Fruit fly (Drosophila melanogaster) whole organism, embryonic: ENCODE measurements around the gene NimC1.

Source experiments
- BtbVII ChIP-seq: fragments of 200-800 bp; sonication (Bioruptor generic); optimal IDR thresholded peaks from 3 replicates; lab custom pipeline; 2017; ENCODE audit warnings: missing biosample characterization, mild to moderate bottlenecking, missing genetic modification characterization
- CG10267 ChIP-seq: fragments of 200-800 bp; sonication (Bioruptor generic); optimal IDR thresholded peaks from 2 replicates; lab custom pipeline; 2018; ENCODE audit warnings: missing biosample characterization, mild to moderate bottlenecking, missing genetic modification characterization, moderate library complexity
- CG11247 ChIP-seq: fragments of 200-800 bp; sonication (Bioruptor generic); IDR thresholded peaks from 2 replicates; pipeline ENCODE4 v1.3.6; 2022; ENCODE audit warnings: missing biosample characterization, missing genetic modification characterization
- CG12219 ChIP-seq: fragments of 200-800 bp; sonication (Bioruptor generic); optimal IDR thresholded peaks from 3 replicates; lab custom pipeline; 2018; ENCODE audit warnings: missing biosample characterization, mild to moderate bottlenecking, missing genetic modification characterization
- CG14050 ChIP-seq: fragments of 200-800 bp; sonication (Bioruptor generic); IDR thresholded peaks from 3 replicates; pipeline ENCODE4 v1.3.6; 2022; ENCODE audit warnings: missing biosample characterization, missing genetic modification characterization
- CG17328 ChIP-seq: fragments of 200-800 bp; sonication (Bioruptor generic); IDR thresholded peaks from 2 replicates; pipeline ENCODE4 v1.3.6; 2022; ENCODE audit warnings: missing biosample characterization, missing genetic modification characterization
- CG17359 ChIP-seq: fragments of 200-800 bp; sonication (Bioruptor generic); optimal IDR thresholded peaks from 3 replicates; lab custom pipeline; 2018; ENCODE audit warnings: missing biosample characterization, mild to moderate bottlenecking, missing genetic modification characterization, moderate library complexity
- CG2875 ChIP-seq: fragments of 200-800 bp; sonication (Bioruptor generic); optimal IDR thresholded peaks from 2 replicates; lab custom pipeline; 2017; ENCODE audit warnings: missing biosample characterization, mild to moderate bottlenecking, missing genetic modification characterization, missing genetic modification reagents
- CG32767 ChIP-seq: fragments of 200-800 bp; sonication (Bioruptor generic); IDR thresholded peaks from 2 replicates; pipeline ENCODE4 v1.3.6; 2022; ENCODE audit warnings: missing biosample characterization, missing genetic modification characterization
- CG3995 ChIP-seq: fragments of 200-800 bp; sonication (Bioruptor generic); optimal IDR thresholded peaks from 3 replicates; lab custom pipeline; 2016; ENCODE audit warnings: missing biosample characterization, missing genetic modification characterization
- CG6272 ChIP-seq: fragments of 200-800 bp; sonication (Bioruptor generic); IDR thresholded peaks from 2 replicates; pipeline ENCODE4 v1.3.6; 2022; ENCODE audit warnings: missing biosample characterization, missing genetic modification characterization
- CG6813 ChIP-seq: fragments of 200-800 bp; sonication (Bioruptor generic); optimal IDR thresholded peaks from 2 replicates; lab custom pipeline; 2017; ENCODE audit warnings: missing biosample characterization, missing genetic modification characterization, mild to moderate bottlenecking, moderate library complexity, missing genetic modification reagents
- CHES-1-like ChIP-seq: fragments of 200-800 bp; sonication (Bioruptor generic); optimal IDR thresholded peaks from 2 replicates; lab custom pipeline; 2016; ENCODE audit warnings: missing biosample characterization, missing genetic modification characterization
- CrebB ChIP-seq: fragments of 200-800 bp; sonication (Bioruptor generic); optimal IDR thresholded peaks from 3 replicates; lab custom pipeline; 2018; ENCODE audit warnings: missing biosample characterization, mild to moderate bottlenecking, missing genetic modification characterization
- Deaf1 ChIP-seq: fragments of 200-800 bp; optimal IDR thresholded peaks from 3 replicates; lab custom pipeline; 2019; ENCODE audit warnings: missing biosample characterization, mild to moderate bottlenecking, missing genetic modification characterization, moderate library complexity
- Dek ChIP-seq: fragments of 200-800 bp; sonication (Bioruptor generic); optimal IDR thresholded peaks from 3 replicates; lab custom pipeline; 2019; ENCODE audit warnings: missing biosample characterization, mild to moderate bottlenecking, missing genetic modification characterization, moderate library complexity
- Doc2 ChIP-seq: fragments of 200-800 bp; sonication (Bioruptor generic); IDR thresholded peaks from 2 replicates; pipeline ENCODE4 v1.3.6; 2022; ENCODE audit warnings: missing biosample characterization, missing genetic modification characterization
- Hmx ChIP-seq: fragments of 200-800 bp; sonication (Bioruptor generic); optimal IDR thresholded peaks from 2 replicates; lab custom pipeline; 2016; ENCODE audit warnings: missing biosample characterization, missing genetic modification characterization
- Max ChIP-seq: fragments of 200-800 bp; sonication (Bioruptor generic); optimal IDR thresholded peaks from 2 replicates; lab custom pipeline; 2016; ENCODE audit warnings: missing biosample characterization, mild to moderate bottlenecking, missing genetic modification characterization
- Myb ChIP-seq: fragments of 200-800 bp; sonication (Bioruptor generic); optimal IDR thresholded peaks from 2 replicates; lab custom pipeline; 2016; ENCODE audit warnings: missing biosample characterization, missing genetic modification characterization
- Nf-YC ChIP-seq: fragments of 200-800 bp; optimal IDR thresholded peaks from 3 replicates; lab custom pipeline; 2019; ENCODE audit warnings: missing biosample characterization, mild to moderate bottlenecking, missing genetic modification characterization, moderate library complexity
- Pdp1 ChIP-seq, 2 experiments: fragments of 200-800 bp; sonication (Bioruptor generic); optimal IDR thresholded peaks; 3 replicates each; lab custom pipeline; 2016; ENCODE audit warnings: missing biosample characterization in 2 of 2, missing genetic modification characterization in 2 of 2, mild to moderate bottlenecking in 1 of 2, moderate library complexity in 1 of 2
- Scr ChIP-seq: fragments of 200-800 bp; sonication (Bioruptor generic); IDR thresholded peaks from 2 replicates; pipeline ENCODE4 v1.3.6; 2022; ENCODE audit warnings: missing biosample characterization, missing genetic modification characterization; ENCODE audit not compliant: partially characterized antibody
- Side ChIP-seq: fragments of 200-800 bp; sonication (Bioruptor generic); optimal IDR thresholded peaks from 2 replicates; lab custom pipeline; 2016; ENCODE audit warnings: missing biosample characterization, missing genetic modification characterization
- Trl ChIP-seq, 3 experiments: fragments of >200 bp in 2 of 3; fragments of 200-800 bp in 1 of 3; sonication (Bioruptor generic) in 1 of 3; optimal IDR thresholded peaks; 2 replicates in 1 of 3; 3 replicates in 2 of 3; lab custom pipeline; 2016 to 2017; ENCODE audit warnings: missing biosample characterization in 1 of 3, missing genetic modification characterization in 1 of 3
- ab ChIP-seq: fragments of 200-800 bp; sonication (Bioruptor generic); optimal IDR thresholded peaks from 2 replicates; lab custom pipeline; 2016; ENCODE audit warnings: missing biosample characterization, missing genetic modification characterization
- ato ChIP-seq: fragments of 200-800 bp; sonication (Bioruptor generic); IDR thresholded peaks from 2 replicates; pipeline ENCODE4 v1.3.6; 2022; ENCODE audit warnings: missing biosample characterization, missing genetic modification characterization; ENCODE audit not compliant: partially characterized antibody
- exex ChIP-seq: fragments of 200-800 bp; sonication (Bioruptor generic); optimal IDR thresholded peaks from 4 replicates; lab custom pipeline; 2018; ENCODE audit warnings: missing biosample characterization, mild to moderate bottlenecking, missing genetic modification characterization, moderate library complexity
- fu2 ChIP-seq: fragments of 200-800 bp; sonication (Bioruptor generic); optimal IDR thresholded peaks from 2 replicates; lab custom pipeline; 2016; ENCODE audit warnings: missing biosample characterization, missing genetic modification characterization
- lbe ChIP-seq: fragments of 200-800 bp; sonication (Bioruptor generic); optimal IDR thresholded peaks from 2 replicates; lab custom pipeline; 2016; ENCODE audit warnings: missing biosample characterization, mild to moderate bottlenecking, missing genetic modification characterization
- lmd ChIP-seq: fragments of 200-800 bp; sonication (Bioruptor generic); IDR thresholded peaks from 2 replicates; pipeline ENCODE4 v1.3.6; 2022; ENCODE audit warnings: missing biosample characterization, missing genetic modification characterization
- maf-S ChIP-seq: fragments of 200-800 bp; sonication (Bioruptor generic); optimal IDR thresholded peaks from 2 replicates; lab custom pipeline; 2016; ENCODE audit warnings: missing biosample characterization, missing genetic modification characterization
- nmo ChIP-seq: fragments of 200-800 bp; sonication (Bioruptor generic); optimal IDR thresholded peaks from 2 replicates; lab custom pipeline; 2018; ENCODE audit warnings: missing biosample characterization, mild to moderate bottlenecking, missing genetic modification characterization, moderate library complexity
- nom ChIP-seq: fragments of 200-800 bp; sonication (Bioruptor generic); optimal IDR thresholded peaks from 2 replicates; lab custom pipeline; 2017; ENCODE audit warnings: missing biosample characterization, missing genetic modification characterization, mild to moderate bottlenecking, moderate library complexity, missing genetic modification reagents
- p53 ChIP-seq: fragments of 200-800 bp; sonication (Bioruptor generic); optimal IDR thresholded peaks from 2 replicates; lab custom pipeline; 2016; ENCODE audit warnings: missing biosample characterization, missing genetic modification characterization
- pho ChIP-seq: fragments of 200-800 bp; sonication (Bioruptor generic); optimal IDR thresholded peaks from 2 replicates; lab custom pipeline; 2016; ENCODE audit warnings: missing biosample characterization, missing genetic modification characterization
- pnt ChIP-seq: fragments of 200-800 bp; sonication (Bioruptor generic); optimal IDR thresholded peaks from 3 replicates; lab custom pipeline; 2016; ENCODE audit warnings: missing biosample characterization, missing genetic modification characterization
- pros ChIP-seq: fragments of 200-800 bp; sonication (Bioruptor generic); optimal IDR thresholded peaks from 3 replicates; lab custom pipeline; 2019; ENCODE audit warnings: missing biosample characterization, mild to moderate bottlenecking, missing genetic modification characterization, moderate library complexity
- sc ChIP-seq, 3 experiments: fragments of >200 bp in 2 of 3; fragments of 200-800 bp in 1 of 3; sonication (Bioruptor generic) in 1 of 3; optimal IDR thresholded peaks; 2 replicates in 2 of 3; 3 replicates in 1 of 3; lab custom pipeline; 2017; ENCODE audit warnings: mild to moderate bottlenecking in 1 of 3, missing biosample characterization in 1 of 3, missing genetic modification characterization in 1 of 3, missing genetic modification reagents in 1 of 3
- scrt ChIP-seq: fragments of 200-800 bp; sonication (Bioruptor generic); optimal IDR thresholded peaks from 2 replicates; lab custom pipeline; 2018; ENCODE audit warnings: missing biosample characterization, mild to moderate bottlenecking, missing genetic modification characterization, moderate library complexity
- slbo ChIP-seq: fragments of 200-800 bp; sonication (Bioruptor generic); IDR thresholded peaks from 2 replicates; pipeline ENCODE4 v1.3.6; 2022; ENCODE audit warnings: missing biosample characterization, missing genetic modification characterization
- slp2 ChIP-seq: fragments of 200-800 bp; sonication (Bioruptor generic); optimal IDR thresholded peaks from 2 replicates; lab custom pipeline; 2016; ENCODE audit warnings: missing biosample characterization, missing genetic modification characterization
- sqz ChIP-seq: fragments of 200-800 bp; sonication (Bioruptor generic); optimal IDR thresholded peaks from 3 replicates; lab custom pipeline; 2018; ENCODE audit warnings: missing biosample characterization, mild to moderate bottlenecking, missing genetic modification characterization
- ssp ChIP-seq: fragments of 200-800 bp; sonication (Bioruptor generic); IDR thresholded peaks from 2 replicates; pipeline ENCODE4 v1.3.6; 2022; ENCODE audit warnings: missing biosample characterization, missing genetic modification characterization
- stc ChIP-seq: fragments of 200-800 bp; sonication (Bioruptor generic); IDR thresholded peaks from 2 replicates; pipeline ENCODE4 v1.3.6; 2022; ENCODE audit warnings: missing biosample characterization, missing genetic modification characterization
- tio ChIP-seq: fragments of 200-800 bp; sonication (Bioruptor generic); optimal IDR thresholded peaks from 2 replicates; lab custom pipeline; 2017; ENCODE audit warnings: missing biosample characterization, missing genetic modification characterization, inconsistent platforms
- twi ChIP-seq: fragments of 200-800 bp; optimal IDR thresholded peaks from 2 replicates; lab custom pipeline; 2019; ENCODE audit warnings: missing biosample characterization, mild to moderate bottlenecking, missing genetic modification characterization, moderate library complexity
- yki ChIP-seq: fragments of >200 bp; optimal IDR thresholded peaks from 3 replicates; lab custom pipeline; 2018
- zen2 ChIP-seq: fragments of 200-800 bp; sonication (Bioruptor generic); IDR thresholded peaks from 3 replicates; pipeline ENCODE4 v1.3.6; 2022; ENCODE audit warnings: missing biosample characterization, missing genetic modification characterization; ENCODE audit not compliant: partially characterized antibody

The NimC1 gene

DNA sequence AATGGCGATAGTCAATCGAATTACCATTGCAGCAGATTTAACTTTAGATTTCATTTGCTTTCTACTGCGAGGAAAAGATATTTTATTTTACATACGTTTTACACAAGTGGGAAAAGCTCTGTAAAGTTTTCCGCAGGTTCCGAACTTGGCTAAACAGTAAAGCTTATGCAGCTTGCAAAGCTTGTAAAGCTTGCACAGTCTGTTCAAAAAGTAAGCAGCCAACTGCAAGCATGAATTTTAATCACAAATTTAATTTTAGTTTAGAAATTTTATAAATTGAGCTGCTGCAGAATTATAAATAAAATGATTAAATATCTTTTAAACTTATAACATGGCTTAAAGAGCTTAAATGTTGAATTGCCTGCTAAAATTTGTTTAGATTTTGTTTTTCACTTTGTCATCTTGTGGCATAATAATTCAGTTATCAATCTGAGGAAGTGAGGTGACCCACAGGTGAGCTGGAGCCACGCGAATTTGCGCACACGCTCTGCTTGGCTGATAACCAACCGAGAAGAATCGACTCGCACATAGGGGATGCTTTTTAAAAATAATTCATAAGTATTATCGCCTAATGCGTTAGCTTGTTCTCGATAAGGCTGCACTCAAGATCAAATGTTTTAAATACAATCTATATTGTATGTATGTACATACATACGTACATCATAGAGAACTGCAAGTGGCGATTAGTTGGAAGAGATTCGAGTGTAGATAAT lies 35.2 kb upstream of the NimC1 start (continued):
- TF ChIP-seq slbo (GFP tag; lab: Robert Waterston, UW), result peak; percentile 85
- TF ChIP-seq fu2 (GFP tag; lab: Kevin White, UChicago), result no peak
- TF ChIP-seq CG2875 (GFP tag; lab: Kevin White, UChicago), result no peak
- TF ChIP-seq CrebB (tag; lab: Kevin White, UChicago), result no peak
- no peak for TF ChIP-seq zen2
- no peak for TF ChIP-seq slp2 (GFP tag; lab: Kevin White, UChicago)
- peak; percentile 64; the same call in 1 of the 2 replicates for TF ChIP-seq lmd (GFP tag; lab: Robert Waterston, UW)
- no peak for TF ChIP-seq twi
- TF ChIP-seq exex (tag; lab: Kevin White, UChicago), result no peak
- TF ChIP-seq nmo (GFP tag; lab: Kevin White, UChicago), result peak; percentile 38
- TF ChIP-seq p53, result no peak
- TF ChIP-seq CG11247 (GFP tag; lab: Robert Waterston, UW), result peak; percentile 31; the same call in 1 of the 2 replicates
- TF ChIP-seq maf-S (GFP tag; lab: Kevin White, UChicago), result no peak
- TF ChIP-seq pros (GFP tag; lab: Kevin White, UChicago), result no peak
- no peak for TF ChIP-seq sqz (GFP tag; lab: Kevin White, UChicago)
- TF ChIP-seq Trl (optimal IDR thresholded peaks at IDR 0.05; lab: Kevin White, UChicago), result no peak
- no peak for TF ChIP-seq Trl (GFP tag; optimal IDR thresholded peaks at IDR 0.05; lab: Kevin White, UChicago)
- TF ChIP-seq Scr (GFP tag; lab: Robert Waterston, UW), result peak; percentile 31; the same call in 1 of the 2 replicates
- TF ChIP-seq nom (GFP tag; lab: Kevin White, UChicago), result no peak
- TF ChIP-seq Max (GFP tag; lab: Kevin White, UChicago), result peak; percentile 10
- no peak for TF ChIP-seq lbe (GFP tag; lab: Kevin White, UChicago)
- TF ChIP-seq ssp (GFP tag; lab: Robert Waterston, UW), result no peak
- TF ChIP-seq CG10267 (tag; lab: Kevin White, UChicago), result no peak
- no peak for TF ChIP-seq pnt (GFP tag; lab: Kevin White, UChicago)
- TF ChIP-seq Side (GFP tag; lab: Kevin White, UChicago), result no peak
- TF ChIP-seq sc (optimal IDR thresholded peaks at IDR 0.05; lab: Kevin White, UChicago), result no peak
- TF ChIP-seq sc (GFP tag; optimal IDR thresholded peaks at IDR 0.05; lab: Kevin White, UChicago), result no peak
- TF ChIP-seq scrt (GFP tag; lab: Kevin White, UChicago), result peak; percentile 27
- no peak for TF ChIP-seq pho (GFP tag; lab: Kevin White, UChicago)
- TF ChIP-seq Deaf1 (tag; lab: Kevin White, UChicago), result no peak
- no peak for TF ChIP-seq CG6813 (GFP tag; lab: Kevin White, UChicago)
- TF ChIP-seq ato (GFP tag; lab: Robert Waterston, UW), result no peak
- no peak for TF ChIP-seq ab (GFP tag; lab: Kevin White, UChicago)
- TF ChIP-seq Dek (tag; lab: Kevin White, UChicago), result peak; percentile 53
- no peak for TF ChIP-seq stc
- TF ChIP-seq Hmx (GFP tag; lab: Kevin White, UChicago), result no peak
- no peak for TF ChIP-seq CG32767 (GFP tag; lab: Robert Waterston, UW)
- TF ChIP-seq tio (GFP tag; lab: Kevin White, UChicago), result no peak
- TF ChIP-seq Pdp1 (GFP tag; optimal IDR thresholded peaks at IDR 0.05; lab: Kevin White, UChicago), result peak in 1 of 2 experiments; percentile 56
- TF ChIP-seq yki (lab: Kevin White, UChicago), result no peak
- TF ChIP-seq Nf-YC (tag; lab: Kevin White, UChicago), result no peak
- no peak for TF ChIP-seq BtbVII (GFP tag; lab: Kevin White, UChicago)
- no peak for TF ChIP-seq Myb (GFP tag; lab: Kevin White, UChicago)
- no peak for TF ChIP-seq Doc2 (GFP tag; lab: Robert Waterston, UW)
- TF ChIP-seq CG12219, result no peak
- TF ChIP-seq CG6272, result no peak
- TF ChIP-seq CG17328 (GFP tag; lab: Robert Waterston, UW), result no peak
- TF ChIP-seq CG14050 (GFP tag; lab: Robert Waterston, UW), result peak; percentile 25; the same call in 1 of the 3 replicates
- TF ChIP-seq CG17359 (tag; lab: Kevin White, UChicago), result peak; percentile 48
- no peak for TF ChIP-seq CG3995 (GFP tag; lab: Kevin White, UChicago)
- TF ChIP-seq CHES-1-like (GFP tag; lab: Kevin White, UChicago), result no peak
